Fruit fly (Drosophila melanogaster): ENCODE results near the gene CG15386.
A peak's percentile ranks its signal among the peaks of the same experiment; 100 is the strongest.

CG15386 gene

dm6 chr2L:2198613-2199432 is 18.2 kb downstream of the CG15386 start (continued):
- TF ChIP-seq sc (optimal IDR thresholded peaks at IDR 0.05) (no peak), sc (GFP tag; optimal IDR thresholded peaks at IDR 0.05) (peak; percentile 83), odd (GFP tag; optimal IDR thresholded peaks at IDR 0.05) (peak; percentile 43), ham (GFP tag; IDR thresholded peaks at IDR 0.05) (no peak), Gug (GFP tag; IDR thresholded peaks at IDR 0.05) (peak; percentile 88), CG10431 (GFP tag; optimal IDR thresholded peaks at IDR 0.05) (peak; percentile 12), insv (GFP tag; optimal IDR thresholded peaks at IDR 0.05) (no peak), Bteb2 (GFP tag; optimal IDR thresholded peaks at IDR 0.05) (peak; percentile 78), phol (tag; optimal IDR thresholded peaks at IDR 0.05) (peak; percentile 89), lov (optimal IDR thresholded peaks at IDR 0.05) (no peak), lov (GFP tag; IDR thresholded peaks at IDR 0.05) (no peak), sqz (GFP tag; optimal IDR thresholded peaks at IDR 0.05) (peak; percentile 78), crp (GFP tag; optimal IDR thresholded peaks at IDR 0.05) (peak in 1 of 2 experiments; percentile 29), CG16813 (GFP tag; IDR thresholded peaks at IDR 0.05; ENCODE audit: partially characterized antibody) (no peak), lbe (GFP tag; optimal IDR thresholded peaks at IDR 0.05) (peak; percentile 97), zen2 (GFP tag; IDR thresholded peaks at IDR 0.05; ENCODE audit: partially characterized antibody) (no peak), Mes4 (GFP tag; optimal IDR thresholded peaks at IDR 0.05) (peak; percentile 85), ind (GFP tag; optimal IDR thresholded peaks at IDR 0.05) (peak; percentile 89), Gsc (GFP tag; IDR thresholded peaks at IDR 0.05) (no peak), Usf (GFP tag; optimal IDR thresholded peaks at IDR 0.05) (peak; percentile 74), HLH4C (GFP tag; IDR thresholded peaks at IDR 0.05; ENCODE audit: partially characterized antibody) (no peak), dan (GFP tag; IDR thresholded peaks at IDR 0.05) (no peak), HHEX (GFP tag; optimal IDR thresholded peaks at IDR 0.05) (peak; percentile 82), CG6654 (GFP tag; optimal IDR thresholded peaks at IDR 0.05) (peak; percentile 67), NC2α (GFP tag; optimal IDR thresholded peaks at IDR 0.05) (peak; percentile 85), CG3838 (GFP tag; optimal IDR thresholded peaks at IDR 0.05) (peak; percentile 45), ken (GFP tag; IDR thresholded peaks at IDR 0.05) (no peak), CG2199 (GFP tag; IDR thresholded peaks at IDR 0.05) (no peak), CG17829 (tag; optimal IDR thresholded peaks at IDR 0.05) (peak; percentile 84), bsh (GFP tag; optimal IDR thresholded peaks at IDR 0.05) (peak; percentile 96 to 97), sob (GFP tag; IDR thresholded peaks at IDR 0.05) (no peak), CG16779 (GFP tag; IDR thresholded peaks at IDR 0.05) (no peak), CG4404 (GFP tag; IDR thresholded peaks at IDR 0.05) (no peak), Meics (GFP tag; optimal IDR thresholded peaks at IDR 0.05) (peak; percentile 87), Max (GFP tag; optimal IDR thresholded peaks at IDR 0.05) (peak; percentile 89), CG10366 (GFP tag; IDR thresholded peaks at IDR 0.05) (no peak), dmrt99B (tag; optimal IDR thresholded peaks at IDR 0.05) (peak; percentile 88), Xbp1 (GFP tag; optimal IDR thresholded peaks at IDR 0.05) (peak; percentile 87), CG3995 (GFP tag; optimal IDR thresholded peaks at IDR 0.05) (no peak), Ssrp (tag; optimal IDR thresholded peaks at IDR 0.05) (peak; percentile 86), sima (GFP tag; optimal IDR thresholded peaks at IDR 0.05) (peak; percentile 28), emc (GFP tag; optimal IDR thresholded peaks at IDR 0.05) (peak; percentile 62), CG14014 (GFP tag; IDR thresholded peaks at IDR 0.05) (no peak), Hey (tag; optimal IDR thresholded peaks at IDR 0.05) (peak; percentile 93), zen (tag; optimal IDR thresholded peaks at IDR 0.05) (peak; percentile 57), dmrt11E (tag; optimal IDR thresholded peaks at IDR 0.05) (peak; percentile 84), CG3281 (GFP tag; optimal IDR thresholded peaks at IDR 0.05) (peak; percentile 80), kay (GFP tag; optimal IDR thresholded peaks at IDR 0.05) (peak; percentile 83), caup (GFP tag; optimal IDR thresholded peaks at IDR 0.05; ENCODE audit: severe bottlenecking) (peak; percentile 75)

Data from whole organism, embryonic.